Fruit fly (Drosophila melanogaster): ENCODE data around the gene CG9389.

dm6 chr3L:21276296-21277257 is 6.2 kb upstream of the CG9389 start:
- TF ChIP-seq net (GFP tag; optimal IDR thresholded peaks at IDR 0.05) (no peak), svp (GFP tag) (peak; percentile 83), Eip93F (GFP tag; optimal IDR thresholded peaks at IDR 0.05) (no peak), spab (GFP tag; optimal IDR thresholded peaks at IDR 0.05) (no peak), CG16779 (tag; optimal IDR thresholded peaks at IDR 0.05) (no peak), Met (GFP tag; optimal IDR thresholded peaks at IDR 0.05) (peak; percentile 63), OdsH (GFP tag; optimal IDR thresholded peaks at IDR 0.05) (peak; percentile 7), CG8119 (GFP tag; IDR thresholded peaks at IDR 0.05) (no peak), salr (GFP tag; optimal IDR thresholded peaks at IDR 0.05) (no peak), CG6808 (GFP tag; optimal IDR thresholded peaks at IDR 0.05) (peak; percentile 34)
